Fruit fly (Drosophila melanogaster) whole organism, embryonic: ENCODE data around the gene foxo.

Experiments
- Asciz ChIP-seq: fragments of 200-800 bp; sonication (Bioruptor generic); optimal IDR thresholded peaks from 2 replicates; lab custom pipeline; 2017; ENCODE audit warnings: missing biosample characterization, mild to moderate bottlenecking, missing genetic modification characterization, missing genetic modification reagents
- Atf6 ChIP-seq: fragments of 200-800 bp; sonication (Bioruptor generic); IDR thresholded peaks from 2 replicates; pipeline ENCODE4 v1.3.6; 2022; ENCODE audit warnings: missing biosample characterization, missing genetic modification characterization
- B-H2 ChIP-seq: fragments of 200-800 bp; sonication (Bioruptor generic); optimal IDR thresholded peaks from 2 replicates; lab custom pipeline; 2018; ENCODE audit warnings: missing biosample characterization, mild to moderate bottlenecking, missing genetic modification characterization
- BEAF-32 ChIP-seq: fragments of 200-800 bp; sonication (Bioruptor generic); optimal IDR thresholded peaks from 3 replicates; lab custom pipeline; 2017; ENCODE audit warnings: missing biosample characterization, missing genetic modification characterization, mild to moderate bottlenecking, moderate library complexity, missing genetic modification reagents
- Bteb2 ChIP-seq: fragments of 200-800 bp; sonication (Bioruptor generic); optimal IDR thresholded peaks from 2 replicates; lab custom pipeline; 2016; ENCODE audit warnings: missing biosample characterization, missing genetic modification characterization
- CG1024 ChIP-seq: fragments of 200-800 bp; sonication (Bioruptor generic); IDR thresholded peaks from 2 replicates; pipeline ENCODE4 v1.3.6; 2022; ENCODE audit warnings: missing biosample characterization, missing genetic modification characterization
- CG12155 ChIP-seq: fragments of 200-800 bp; sonication (Bioruptor generic); optimal IDR thresholded peaks from 3 replicates; lab custom pipeline; 2016; ENCODE audit warnings: missing biosample characterization, missing genetic modification characterization
- CG12391 ChIP-seq: fragments of 200-800 bp; sonication (Bioruptor generic); optimal IDR thresholded peaks from 3 replicates; lab custom pipeline; 2018; ENCODE audit warnings: missing biosample characterization, mild to moderate bottlenecking, missing genetic modification characterization, moderate library complexity
- CG12659 ChIP-seq: fragments of 200-800 bp; sonication (Bioruptor generic); optimal IDR thresholded peaks from 3 replicates; lab custom pipeline; 2017; ENCODE audit warnings: mild to moderate bottlenecking, missing biosample characterization, missing genetic modification reagents, missing genetic modification characterization
- CG14441 ChIP-seq: fragments of 200-800 bp; sonication (Bioruptor generic); IDR thresholded peaks from 2 replicates; pipeline ENCODE4 v1.3.6; 2022; ENCODE audit warnings: missing biosample characterization, missing genetic modification characterization
- CG15269 ChIP-seq: fragments of 200-800 bp; sonication (Bioruptor generic); optimal IDR thresholded peaks from 2 replicates; lab custom pipeline; 2018; ENCODE audit warnings: missing biosample characterization, mild to moderate bottlenecking, missing genetic modification characterization, moderate library complexity
- CG17612 ChIP-seq: fragments of 200-800 bp; sonication (Bioruptor generic); IDR thresholded peaks from 2 replicates; pipeline ENCODE4 v1.3.6; 2022; ENCODE audit warnings: missing biosample characterization, missing genetic modification characterization
- CG2120 ChIP-seq: fragments of 200-800 bp; sonication (Bioruptor generic); optimal IDR thresholded peaks from 3 replicates; lab custom pipeline; 2016; ENCODE audit warnings: missing biosample characterization, missing genetic modification characterization
- CG30431 ChIP-seq: fragments of 200-800 bp; sonication (Bioruptor generic); optimal IDR thresholded peaks from 2 replicates; lab custom pipeline; 2017; ENCODE audit warnings: missing biosample characterization, missing genetic modification characterization
- CG3163 ChIP-seq: fragments of 200-800 bp; sonication (Bioruptor generic); optimal IDR thresholded peaks from 3 replicates; lab custom pipeline; 2016; ENCODE audit warnings: missing biosample characterization, missing genetic modification characterization
- CG34224 ChIP-seq: fragments of 200-800 bp; sonication (Bioruptor generic); IDR thresholded peaks from 3 replicates; pipeline ENCODE4 v1.3.6; 2022; ENCODE audit warnings: missing biosample characterization, missing genetic modification characterization; ENCODE audit not compliant: partially characterized antibody
- CG3838 ChIP-seq: fragments of 200-800 bp; sonication (Bioruptor generic); optimal IDR thresholded peaks from 3 replicates; lab custom pipeline; 2016; ENCODE audit warnings: missing biosample characterization, missing genetic modification characterization
- CG6175 ChIP-seq: fragments of 200-800 bp; sonication (Bioruptor generic); IDR thresholded peaks from 3 replicates; pipeline ENCODE4 v1.3.6; 2022; ENCODE audit warnings: missing biosample characterization, missing genetic modification characterization
- CG6765 ChIP-seq: fragments of 200-800 bp; sonication (Bioruptor generic); optimal IDR thresholded peaks from 3 replicates; lab custom pipeline; 2017; ENCODE audit warnings: missing biosample characterization, mild to moderate bottlenecking, missing genetic modification characterization
- CG7786 ChIP-seq: fragments of 200-800 bp; sonication (Bioruptor generic); optimal IDR thresholded peaks from 2 replicates; lab custom pipeline; 2016; ENCODE audit warnings: missing biosample characterization, missing genetic modification characterization
- CG8765 ChIP-seq: fragments of 200-800 bp; sonication (Bioruptor generic); IDR thresholded peaks from 2 replicates; pipeline ENCODE4 v1.3.6; 2022; ENCODE audit warnings: missing biosample characterization, missing genetic modification characterization
- D ChIP-seq, 2 experiments: fragments of 200-800 bp in 1 of 2; fragments of >200 bp in 1 of 2; sonication (Bioruptor generic) in 1 of 2; optimal IDR thresholded peaks; 2 replicates in 1 of 2; 3 replicates in 1 of 2; lab custom pipeline; 2017; ENCODE audit warnings: mild to moderate bottlenecking in 1 of 2, missing biosample characterization in 1 of 2, missing genetic modification characterization in 1 of 2, missing genetic modification reagents in 1 of 2
- Dek ChIP-seq: fragments of 200-800 bp; sonication (Bioruptor generic); optimal IDR thresholded peaks from 3 replicates; lab custom pipeline; 2019; ENCODE audit warnings: missing biosample characterization, mild to moderate bottlenecking, missing genetic modification characterization, moderate library complexity
- Dip3 ChIP-seq: fragments of 200-800 bp; sonication (Bioruptor generic); optimal IDR thresholded peaks from 3 replicates; lab custom pipeline; 2016; ENCODE audit warnings: missing biosample characterization, missing genetic modification characterization
- Dll ChIP-seq: fragments of 200-800 bp; sonication (Bioruptor generic); IDR thresholded peaks from 4 replicates; pipeline ENCODE4 v1.3.6; 2022; ENCODE audit warnings: missing biosample characterization, missing genetic modification characterization; ENCODE audit not compliant: partially characterized antibody
- Drgx ChIP-seq: fragments of 200-800 bp; sonication (Bioruptor generic); IDR thresholded peaks from 2 replicates; pipeline ENCODE4 v1.3.6; 2022; ENCODE audit warnings: missing biosample characterization, missing genetic modification characterization
- E2f2 ChIP-seq: fragments of 200-800 bp; sonication (Bioruptor generic); IDR thresholded peaks from 2 replicates; pipeline ENCODE4 v1.3.6; 2022; ENCODE audit warnings: missing biosample characterization, missing genetic modification characterization
- Hmr ChIP-seq: fragments of 200-800 bp; sonication (Bioruptor generic); optimal IDR thresholded peaks from 3 replicates; lab custom pipeline; 2017; ENCODE audit warnings: mild to moderate bottlenecking, missing biosample characterization, missing genetic modification reagents, missing genetic modification characterization
- Mad ChIP-seq: fragments of 200-800 bp; sonication (Bioruptor generic); optimal IDR thresholded peaks from 2 replicates; lab custom pipeline; 2016; ENCODE audit warnings: missing biosample characterization, missing genetic modification characterization
- PHDP ChIP-seq: fragments of 200-800 bp; sonication (Bioruptor generic); optimal IDR thresholded peaks from 3 replicates; lab custom pipeline; 2018; ENCODE audit warnings: missing biosample characterization, mild to moderate bottlenecking, missing genetic modification characterization, moderate library complexity
- ash1 ChIP-seq: fragments of 200-800 bp; sonication (Bioruptor generic); optimal IDR thresholded peaks from 2 replicates; lab custom pipeline; 2018; ENCODE audit warnings: missing biosample characterization, mild to moderate bottlenecking, missing genetic modification characterization
- dimm ChIP-seq: fragments of 200-800 bp; sonication (Bioruptor generic); IDR thresholded peaks from 2 replicates; pipeline ENCODE4 v1.3.6; 2022; ENCODE audit warnings: missing biosample characterization, missing genetic modification characterization
- dpn ChIP-seq, 2 experiments: fragments of 200-800 bp; sonication (Bioruptor generic); optimal IDR thresholded peaks; 3 replicates each; lab custom pipeline; 2016; ENCODE audit warnings: missing biosample characterization in 2 of 2, missing genetic modification characterization in 2 of 2
- fd102C ChIP-seq: fragments of 200-800 bp; sonication (Bioruptor generic); optimal IDR thresholded peaks from 2 replicates; lab custom pipeline; 2018; ENCODE audit warnings: missing biosample characterization, mild to moderate bottlenecking, missing genetic modification characterization, moderate library complexity
- gce ChIP-seq: fragments of 200-800 bp; sonication (Bioruptor generic); IDR thresholded peaks from 3 replicates; pipeline ENCODE4 v1.3.6; 2022; ENCODE audit warnings: missing biosample characterization, missing genetic modification characterization
- ind ChIP-seq: fragments of 200-800 bp; sonication (Bioruptor generic); optimal IDR thresholded peaks from 3 replicates; lab custom pipeline; 2016; ENCODE audit warnings: missing biosample characterization, missing genetic modification characterization
- jigr1 ChIP-seq: fragments of 200-800 bp; sonication (Bioruptor generic); IDR thresholded peaks from 3 replicates; pipeline ENCODE4 v1.3.6; 2022; ENCODE audit warnings: missing biosample characterization, missing genetic modification characterization
- lbe ChIP-seq: fragments of 200-800 bp; sonication (Bioruptor generic); optimal IDR thresholded peaks from 2 replicates; lab custom pipeline; 2016; ENCODE audit warnings: missing biosample characterization, mild to moderate bottlenecking, missing genetic modification characterization
- mirr ChIP-seq: fragments of 200-800 bp; sonication (Bioruptor generic); optimal IDR thresholded peaks from 3 replicates; lab custom pipeline; 2018; ENCODE audit warnings: missing biosample characterization, mild to moderate bottlenecking, missing genetic modification characterization
- odd ChIP-seq: fragments of 200-800 bp; sonication (Bioruptor generic); optimal IDR thresholded peaks from 2 replicates; lab custom pipeline; 2017; ENCODE audit warnings: missing biosample characterization, mild to moderate bottlenecking, missing genetic modification characterization
- pan ChIP-seq, 4 experiments: fragments of >200 bp in 3 of 4; fragments of 200-800 bp in 1 of 4; sonication (Bioruptor generic) in 1 of 4; optimal IDR thresholded peaks in 3 of 4; IDR thresholded peaks in 1 of 4; 2 replicates each; pipeline versions ENCODE4 v1.3.6 to Lab custom; 2017 to 2022; ENCODE audit warnings: missing biosample characterization in 2 of 4, missing genetic modification characterization in 2 of 4, mixed read lengths in 1 of 4
- pfk ChIP-seq: fragments of 200-800 bp; sonication (Bioruptor generic); optimal IDR thresholded peaks from 2 replicates; lab custom pipeline; 2018; ENCODE audit warnings: missing biosample characterization, mild to moderate bottlenecking, missing genetic modification characterization, moderate library complexity
- phol ChIP-seq: fragments of 200-800 bp; sonication (Bioruptor generic); optimal IDR thresholded peaks from 3 replicates; lab custom pipeline; 2018; ENCODE audit warnings: missing biosample characterization, mild to moderate bottlenecking, missing genetic modification characterization, moderate library complexity
- psq ChIP-seq: fragments of 200-800 bp; sonication (Bioruptor generic); optimal IDR thresholded peaks from 2 replicates; lab custom pipeline; 2017; ENCODE audit warnings: missing biosample characterization, missing genetic modification characterization
- tin ChIP-seq: fragments of 200-800 bp; sonication (Bioruptor generic); optimal IDR thresholded peaks from 3 replicates; lab custom pipeline; 2016; ENCODE audit warnings: missing biosample characterization, missing genetic modification characterization
- tx ChIP-seq: fragments of 200-800 bp; sonication (Bioruptor generic); optimal IDR thresholded peaks from 2 replicates; lab custom pipeline; 2016; ENCODE audit warnings: missing biosample characterization, missing genetic modification characterization
- z ChIP-seq: fragments of 200-800 bp; sonication (Bioruptor generic); IDR thresholded peaks from 3 replicates; pipeline ENCODE4 v1.3.6; 2022; ENCODE audit warnings: missing biosample characterization, missing genetic modification characterization

The foxo gene

dm6 chr3R:14017640-14018429 lies 38.9 kb upstream of the foxo start (continued):
- TF ChIP-seq psq (GFP tag; lab: Kevin White, UChicago) = peak; percentile 38
- TF ChIP-seq Hmr (GFP tag; lab: Kevin White, UChicago) = peak; percentile 84
- peak; percentile 52; the same call in 1 of the 2 replicates for TF ChIP-seq E2f2
- peak; percentile 93 for TF ChIP-seq CG15269 (tag; lab: Kevin White, UChicago)
- no peak for TF ChIP-seq ash1
- TF ChIP-seq Dll (GFP tag; lab: Robert Waterston, UW) = no peak
- peak; percentile 26 for TF ChIP-seq Mad (GFP tag; lab: Kevin White, UChicago)
- TF ChIP-seq Dip3 = peak; percentile 1
- peak; percentile 18 for TF ChIP-seq D (optimal IDR thresholded peaks at IDR 0.05; lab: Kevin White, UChicago)
- TF ChIP-seq D (GFP tag; optimal IDR thresholded peaks at IDR 0.05; lab: Kevin White, UChicago) = peak; percentile 82
- peak; percentile 86 for TF ChIP-seq odd (GFP tag; lab: Kevin White, UChicago)
- TF ChIP-seq CG12391 (tag; lab: Kevin White, UChicago) = peak; percentile 91
- TF ChIP-seq gce (GFP tag; lab: Robert Waterston, UW) = peak; percentile 66; the same call in 1 of the 3 replicates
- TF ChIP-seq Bteb2 = peak; percentile 0
- TF ChIP-seq phol = peak; percentile 94
- TF ChIP-seq mirr = peak; percentile 71
- TF ChIP-seq PHDP (tag; lab: Kevin White, UChicago) = peak; percentile 85
- peak; percentile 77 for TF ChIP-seq CG6765 (GFP tag; lab: Kevin White, UChicago)
- peak; percentile 79 for TF ChIP-seq pfk (GFP tag; lab: Kevin White, UChicago)
- peak; percentile 92 for TF ChIP-seq Asciz (GFP tag; lab: Kevin White, UChicago)
- TF ChIP-seq dimm (GFP tag; lab: Robert Waterston, UW) = no peak
- TF ChIP-seq Atf6 = peak; percentile 65; the same call in 1 of the 2 replicates
- TF ChIP-seq dpn (GFP tag; optimal IDR thresholded peaks at IDR 0.05; lab: Kevin White, UChicago) = peak in 1 of 2 experiments; percentile 70
- TF ChIP-seq B-H2 (GFP tag; lab: Kevin White, UChicago) = peak; percentile 51
- TF ChIP-seq CG6175 = no peak; the same call in 2 of the 3 replicates
- TF ChIP-seq CG30431 (GFP tag; lab: Kevin White, UChicago) = peak; percentile 84
- TF ChIP-seq BEAF-32 (GFP tag; lab: Kevin White, UChicago) = no peak
- no peak for TF ChIP-seq CG3838 (GFP tag; lab: Kevin White, UChicago)
- TF ChIP-seq CG2120 = peak; percentile 49
- peak; percentile 79 for TF ChIP-seq Dek
- TF ChIP-seq jigr1 (GFP tag; lab: Robert Waterston, UW) = no peak
- TF ChIP-seq tx (GFP tag; lab: Kevin White, UChicago) = no peak
- TF ChIP-seq CG3163 (GFP tag; lab: Kevin White, UChicago) = peak; percentile 54
- TF ChIP-seq z (GFP tag; lab: Robert Waterston, UW) = no peak
- TF ChIP-seq CG7786 (GFP tag; lab: Kevin White, UChicago) = peak; percentile 25
- TF ChIP-seq pan (optimal IDR thresholded peaks at IDR 0.05; lab: Kevin White, UChicago) = no peak
- peak in 1 of 2 experiments; percentile 91 for TF ChIP-seq pan (GFP tag; optimal IDR thresholded peaks at IDR 0.05 in 1 of 2, IDR thresholded peaks at IDR 0.05 in 1 of 2)
- TF ChIP-seq tin (GFP tag; lab: Kevin White, UChicago) = peak; percentile 68
- peak; percentile 36; the same call in 1 of the 2 replicates for TF ChIP-seq Drgx (GFP tag; lab: Robert Waterston, UW)
- TF ChIP-seq CG34224 (GFP tag; lab: Robert Waterston, UW) = peak; percentile 74
- TF ChIP-seq CG14441 (GFP tag; lab: Robert Waterston, UW) = peak; percentile 91
- no peak for TF ChIP-seq fd102C (GFP tag; lab: Kevin White, UChicago)
- TF ChIP-seq lbe (GFP tag; lab: Kevin White, UChicago) = no peak
- TF ChIP-seq CG1024 (GFP tag; lab: Robert Waterston, UW) = 0 out of 2 replicates have a peak, but pooled peaks have one; percentile 18
- peak; percentile 94 for TF ChIP-seq CG12659 (GFP tag; lab: Kevin White, UChicago)
- no peak for TF ChIP-seq CG8765 (GFP tag; lab: Robert Waterston, UW)
- TF ChIP-seq CG17612 = 0 out of 2 replicates have a peak, but pooled peaks have one; percentile 49
- peak; percentile 47 for TF ChIP-seq CG12155 (GFP tag; lab: Kevin White, UChicago)
- peak; percentile 80 for TF ChIP-seq ind (GFP tag; lab: Kevin White, UChicago)
